Worm (Caenorhabditis elegans) whole organism, late embryonic: ENCODE results near the gene sru-6.

Source experiments
- K02D7.2 ChIP-seq: sonication (generic microtip); optimal IDR thresholded peaks from 2 replicates; lab custom pipeline; 2017; ENCODE audit warnings: mild to moderate bottlenecking, missing genetic modification characterization, missing compliant biosample characterization
- ama-1 ChIP-seq: fragments of 150-350 bp; optimal IDR thresholded peaks from 2 replicates; lab custom pipeline; 2014
- fkh-10 ChIP-seq: fragments of 150-350 bp; optimal IDR thresholded peaks from 2 replicates; lab custom pipeline; 2014; ENCODE audit warnings: missing biosample characterization, missing genetic modification reagents, missing genetic modification characterization
- odd-2 ChIP-seq: sonication (generic microtip); optimal IDR thresholded peaks from 2 replicates; lab custom pipeline; 2017; ENCODE audit warnings: antibody characterized with exemption, mild to moderate bottlenecking, missing genetic modification characterization, missing compliant biosample characterization
- ref-2 ChIP-seq: sonication (generic microtip); optimal IDR thresholded peaks from 2 replicates; lab custom pipeline; 2016; ENCODE audit warnings: missing genetic modification characterization, missing compliant biosample characterization

DNA sequence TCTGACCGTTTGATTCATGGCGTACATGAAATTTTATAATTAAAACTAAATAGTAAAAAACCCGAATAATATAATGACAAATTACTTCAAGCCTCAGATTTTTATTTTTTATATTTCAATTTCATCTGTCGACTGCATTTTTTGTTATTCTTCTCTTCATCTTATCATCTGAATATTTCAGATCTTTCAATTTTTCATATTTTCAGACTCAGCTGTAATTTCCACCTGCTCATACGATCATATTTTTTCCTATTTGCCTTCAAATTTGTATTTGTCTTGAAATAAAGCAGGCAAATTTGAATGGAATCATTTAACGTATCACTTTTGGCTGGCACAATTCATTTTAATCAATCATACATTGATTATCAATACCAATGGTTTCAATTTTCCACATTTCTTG lies 7.7 kb downstream of the sru-6 start, which contains the start of gene sru-4:
- TF ChIP-seq K02D7.2 (tag; lab: Kevin White, UChicago) (no peak), ama-1 (no peak), odd-2 (tag; lab: Kevin White, UChicago) (no peak), fkh-10 (GFP tag; lab: Kevin White, UChicago) (no peak), ref-2 (tag; lab: Kevin White, UChicago) (no peak)
